Fruit fly (Drosophila melanogaster): Measurements from ENCODE around the gene CG13082.

CG13082 gene

DNA sequence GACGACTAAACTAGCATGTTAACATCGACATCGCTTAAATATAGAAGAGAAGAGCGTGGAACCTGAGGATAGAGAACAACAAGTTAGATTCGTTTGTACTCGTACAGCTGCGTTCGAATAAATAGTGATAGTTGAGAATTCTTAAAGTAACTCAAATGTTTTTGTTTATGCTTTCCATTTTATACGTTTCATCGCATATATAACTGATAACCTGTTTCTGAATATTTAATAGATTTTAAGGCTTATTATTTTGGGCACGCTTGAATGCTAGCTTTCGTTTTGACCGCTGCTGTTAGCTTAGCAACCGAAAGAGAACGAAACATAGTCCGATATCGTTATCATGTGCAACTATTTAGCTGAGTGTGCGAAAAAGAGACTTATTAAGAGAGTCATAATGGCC, 9.9 kb upstream of the CG13082 start (continued):
- no peak for TF ChIP-seq nau (GFP tag; optimal IDR thresholded peaks at IDR 0.05)
- TF ChIP-seq Sry-β (GFP tag; optimal IDR thresholded peaks at IDR 0.05) = no peak
- TF ChIP-seq gsb-n (tag; optimal IDR thresholded peaks at IDR 0.05) = peak; percentile 71
- peak; percentile 95 for TF ChIP-seq vfl (GFP tag; optimal IDR thresholded peaks at IDR 0.05)
- peak; percentile 92 for TF ChIP-seq CG17568 (GFP tag; optimal IDR thresholded peaks at IDR 0.05)
- TF ChIP-seq jigr1 (GFP tag; IDR thresholded peaks at IDR 0.05) = peak; percentile 73; the same call in 2 of the 3 replicates
- TF ChIP-seq NfI (GFP tag; optimal IDR thresholded peaks at IDR 0.05) = peak; percentile 97
- peak; percentile 92 for TF ChIP-seq CG6689 (GFP tag; IDR thresholded peaks at IDR 0.05)
- TF ChIP-seq eve (GFP tag; optimal IDR thresholded peaks at IDR 0.05) = no peak
- peak; percentile 91 for TF ChIP-seq CG17328 (GFP tag; IDR thresholded peaks at IDR 0.05)
- TF ChIP-seq lov (optimal IDR thresholded peaks at IDR 0.05) = no peak
- TF ChIP-seq lov (GFP tag; IDR thresholded peaks at IDR 0.05) = peak; percentile 80; the same call in 2 of the 3 replicates
- TF ChIP-seq abd-A (tag; optimal IDR thresholded peaks at IDR 0.05) = no peak
- TF ChIP-seq Rx (GFP tag; IDR thresholded peaks at IDR 0.05) = peak; percentile 88
- peak; percentile 96 for TF ChIP-seq grau (tag; optimal IDR thresholded peaks at IDR 0.05)
- TF ChIP-seq CG9817 (tag; optimal IDR thresholded peaks at IDR 0.05) = peak; percentile 95
- peak; percentile 89 for TF ChIP-seq chn (GFP tag; optimal IDR thresholded peaks at IDR 0.05)
- peak; percentile 97 for TF ChIP-seq unpg (GFP tag; optimal IDR thresholded peaks at IDR 0.05)
- TF ChIP-seq Hr51 (GFP tag; optimal IDR thresholded peaks at IDR 0.05) = peak; percentile 95
- TF ChIP-seq Bteb2 (GFP tag; optimal IDR thresholded peaks at IDR 0.05) = peak; percentile 97
- peak; percentile 89 for TF ChIP-seq salm (tag; optimal IDR thresholded peaks at IDR 0.05)
- no peak for TF ChIP-seq CG16813 (GFP tag; IDR thresholded peaks at IDR 0.05; ENCODE audit: partially characterized antibody)
- peak; percentile 96 for TF ChIP-seq CoRest (tag; optimal IDR thresholded peaks at IDR 0.05)
- TF ChIP-seq CG14441 (GFP tag; IDR thresholded peaks at IDR 0.05) = peak; percentile 97
- TF ChIP-seq CG4328 (GFP tag; optimal IDR thresholded peaks at IDR 0.05) = peak; percentile 67
- TF ChIP-seq CG13296 (GFP tag; optimal IDR thresholded peaks at IDR 0.05) = peak; percentile 98
- peak; percentile 97 for TF ChIP-seq CG15011 (GFP tag; optimal IDR thresholded peaks at IDR 0.05)
- peak; percentile 93 for TF ChIP-seq CG6683 (GFP tag; optimal IDR thresholded peaks at IDR 0.05)
- TF ChIP-seq CG9876 (GFP tag; optimal IDR thresholded peaks at IDR 0.05) = peak; percentile 90
- no peak for TF ChIP-seq CG34224 (GFP tag; IDR thresholded peaks at IDR 0.05; ENCODE audit: partially characterized antibody)
- peak; percentile 21; the same call in 1 of the 2 replicates for TF ChIP-seq Dip2 (GFP tag; IDR thresholded peaks at IDR 0.05)
- no peak for TF ChIP-seq CG14860 (GFP tag; IDR thresholded peaks at IDR 0.05; ENCODE audit: partially characterized antibody)
- peak; percentile 95 for TF ChIP-seq fu2 (GFP tag; optimal IDR thresholded peaks at IDR 0.05)
- peak; percentile 95 for TF ChIP-seq ham (GFP tag; IDR thresholded peaks at IDR 0.05)
- peak; percentile 59 for TF ChIP-seq dimm (GFP tag; IDR thresholded peaks at IDR 0.05)
- TF ChIP-seq slou (GFP tag; optimal IDR thresholded peaks at IDR 0.05) = peak; percentile 89
- TF ChIP-seq bab2 (GFP tag; optimal IDR thresholded peaks at IDR 0.05) = peak; percentile 97
- TF ChIP-seq D (optimal IDR thresholded peaks at IDR 0.05) = no peak
- TF ChIP-seq D (GFP tag; optimal IDR thresholded peaks at IDR 0.05) = peak; percentile 57
- TF ChIP-seq CG30431 (GFP tag; optimal IDR thresholded peaks at IDR 0.05) = peak; percentile 70
- peak; percentile 97 for TF ChIP-seq CG3163 (GFP tag; optimal IDR thresholded peaks at IDR 0.05)
- peak; percentile 84 for TF ChIP-seq corto (GFP tag; optimal IDR thresholded peaks at IDR 0.05)
- peak; percentile 93 for TF ChIP-seq H15 (GFP tag; IDR thresholded peaks at IDR 0.05)
- TF ChIP-seq vnd (GFP tag; IDR thresholded peaks at IDR 0.05; ENCODE audit: partially characterized antibody) = no peak
- peak; percentile 77; the same call in 1 of the 3 replicates for TF ChIP-seq gce (GFP tag; IDR thresholded peaks at IDR 0.05)
- peak; percentile 73 for TF ChIP-seq CG1024 (GFP tag; IDR thresholded peaks at IDR 0.05)
- TF ChIP-seq bigmax (GFP tag; optimal IDR thresholded peaks at IDR 0.05) = peak; percentile 62
- peak; percentile 82 for TF ChIP-seq Optix (GFP tag; IDR thresholded peaks at IDR 0.05)
- peak; percentile 81 for TF ChIP-seq Hey (tag; optimal IDR thresholded peaks at IDR 0.05)
- peak; percentile 98 for TF ChIP-seq MBD-R2 (GFP tag; IDR thresholded peaks at IDR 0.05)
- peak; percentile 54 for TF ChIP-seq CG6254 (GFP tag; optimal IDR thresholded peaks at IDR 0.05)
